Fruit fly (Drosophila melanogaster): ENCODE results near the gene nullo.

nullo gene

dm6 chrX:7067248-7067647, 18.0 kb downstream of the nullo start (continued):
- no peak for TF ChIP-seq fu2 (GFP tag; optimal IDR thresholded peaks at IDR 0.05)
- TF ChIP-seq nmo (GFP tag; optimal IDR thresholded peaks at IDR 0.05), result peak; percentile 29
- TF ChIP-seq onecut (GFP tag; IDR thresholded peaks at IDR 0.05), result no peak
- no peak for TF ChIP-seq slp2 (GFP tag; optimal IDR thresholded peaks at IDR 0.05)

DNA sequence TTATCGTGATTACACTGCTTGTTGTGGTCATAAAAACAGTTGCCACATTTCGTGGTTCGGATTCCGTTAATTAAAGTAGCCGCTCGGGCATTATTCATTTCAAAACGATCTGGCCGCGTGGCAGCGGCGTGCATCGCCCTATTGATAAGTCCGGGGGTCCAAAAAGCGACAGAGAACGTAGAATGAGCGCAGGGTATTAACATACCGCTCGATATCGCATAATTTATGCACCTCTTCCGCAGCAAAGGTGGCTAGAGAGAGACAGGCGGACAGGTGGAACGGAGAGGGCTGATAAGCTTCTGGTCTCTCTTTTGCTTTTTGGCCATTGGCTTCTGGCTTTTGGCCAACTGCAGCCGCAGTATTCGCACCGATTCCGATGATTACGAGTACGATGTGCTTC, 18.8 kb downstream of the nullo start:
- TF ChIP-seq kay (GFP tag; optimal IDR thresholded peaks at IDR 0.05), result no peak
- no peak for TF ChIP-seq Hand (GFP tag; optimal IDR thresholded peaks at IDR 0.05)
- TF ChIP-seq sd (tag; optimal IDR thresholded peaks at IDR 0.05), result peak; percentile 11
- TF ChIP-seq sug (tag; optimal IDR thresholded peaks at IDR 0.05), result peak; percentile 60
- TF ChIP-seq nau (GFP tag; optimal IDR thresholded peaks at IDR 0.05), result no peak
- TF ChIP-seq exex (tag; optimal IDR thresholded peaks at IDR 0.05), result peak; percentile 30
- TF ChIP-seq Awh (GFP tag; IDR thresholded peaks at IDR 0.05), result peak; percentile 32; the same call in 1 of the 2 replicates
- TF ChIP-seq HLH3B (GFP tag; IDR thresholded peaks at IDR 0.05), result no peak
- TF ChIP-seq CG2129 (GFP tag; IDR thresholded peaks at IDR 0.05; ENCODE audit: partially characterized antibody), result no peak
- no peak for TF ChIP-seq phol (tag; optimal IDR thresholded peaks at IDR 0.05)
- TF ChIP-seq CG16813 (GFP tag; IDR thresholded peaks at IDR 0.05; ENCODE audit: partially characterized antibody), result no peak
- peak; percentile 71; the same call in 1 of the 4 replicates for TF ChIP-seq chinmo (GFP tag; IDR thresholded peaks at IDR 0.05; ENCODE audit: partially characterized antibody)
- no peak for TF ChIP-seq bab2 (GFP tag; optimal IDR thresholded peaks at IDR 0.05)
- no peak for TF ChIP-seq D (optimal IDR thresholded peaks at IDR 0.05)
- no peak for TF ChIP-seq D (GFP tag; optimal IDR thresholded peaks at IDR 0.05)
- no peak for TF ChIP-seq ro (GFP tag; IDR thresholded peaks at IDR 0.05)
- TF ChIP-seq Blimp-1 (GFP tag; optimal IDR thresholded peaks at IDR 0.05), result no peak
- TF ChIP-seq CG8281 (tag; optimal IDR thresholded peaks at IDR 0.05), result no peak
- no peak for TF ChIP-seq ewg (GFP tag; optimal IDR thresholded peaks at IDR 0.05)
- no peak for TF ChIP-seq MTF-1 (GFP tag; optimal IDR thresholded peaks at IDR 0.05; ENCODE audit: borderline replicate concordance)
- no peak for TF ChIP-seq CG2712 (tag; optimal IDR thresholded peaks at IDR 0.05)
- TF ChIP-seq CG7357 (GFP tag; IDR thresholded peaks at IDR 0.05), result no peak
- no peak for TF ChIP-seq CG17612 (GFP tag; IDR thresholded peaks at IDR 0.05)

- TF ChIP-seq CG3726 (GFP tag; IDR thresholded peaks at IDR 0.05) (no peak), CG4617 (GFP tag; optimal IDR thresholded peaks at IDR 0.05; ENCODE audit: borderline replicate concordance) (no peak), CG34376 (GFP tag; optimal IDR thresholded peaks at IDR 0.05) (peak; percentile 61), Pdp1 (GFP tag; optimal IDR thresholded peaks at IDR 0.05) (peak in 1 of 2 experiments; percentile 36), chinmo (GFP tag; IDR thresholded peaks at IDR 0.05; ENCODE audit: partially characterized antibody) (no peak), CG3163 (GFP tag; optimal IDR thresholded peaks at IDR 0.05) (no peak), D19B (GFP tag; optimal IDR thresholded peaks at IDR 0.05) (peak; percentile 4), gt (GFP tag; IDR thresholded peaks at IDR 0.05) (no peak), CG9932 (GFP tag; IDR thresholded peaks at IDR 0.05) (0 out of 2 replicates have a peak, but pooled peaks have one; percentile 33), ERR (GFP tag; optimal IDR thresholded peaks at IDR 0.05) (peak; percentile 53), CG7372 (GFP tag; IDR thresholded peaks at IDR 0.05) (peak; percentile 71), so (GFP tag; IDR thresholded peaks at IDR 0.05) (no peak), Mes4 (GFP tag; optimal IDR thresholded peaks at IDR 0.05) (no peak), CG13624 (GFP tag; optimal IDR thresholded peaks at IDR 0.05) (no peak), prd (optimal IDR thresholded peaks at IDR 0.05) (no peak), prd (GFP tag; IDR thresholded peaks at IDR 0.05) (peak; percentile 21; the same call in 1 of the 3 replicates), hbn (GFP tag; IDR thresholded peaks at IDR 0.05; ENCODE audit: partially characterized antibody) (no peak), CG6854 (GFP tag; optimal IDR thresholded peaks at IDR 0.05) (no peak), fd102C (GFP tag; optimal IDR thresholded peaks at IDR 0.05) (no peak), cwo (GFP tag; optimal IDR thresholded peaks at IDR 0.05) (peak; percentile 77), slbo (GFP tag; IDR thresholded peaks at IDR 0.05) (0 out of 2 replicates have a peak, but pooled peaks have one; percentile 10), CG9817 (tag; optimal IDR thresholded peaks at IDR 0.05) (no peak), exex (tag; optimal IDR thresholded peaks at IDR 0.05) (peak; percentile 44), mirr (GFP tag; optimal IDR thresholded peaks at IDR 0.05) (no peak)
These were observed 19.8 kb downstream of the nullo start, which contains the start of gene CG4607 for dm6 chrX:7069011-7069463. TSS of gene CG4607 (plus strand) at chrX:7069413.
